Fruit fly (Drosophila melanogaster): Measurements from ENCODE around the gene CG6321.

The CG6321 gene

dm6 chr3L:11089805-11090440, 28.9 kb upstream of the CG6321 start (continued):
- TF ChIP-seq CG34376 (GFP tag; optimal IDR thresholded peaks at IDR 0.05): peak; percentile 70
- TF ChIP-seq repo (GFP tag; optimal IDR thresholded peaks at IDR 0.05): peak; percentile 78
- no peak for TF ChIP-seq bowl (GFP tag; IDR thresholded peaks at IDR 0.05)
- peak; percentile 69 for TF ChIP-seq stc (GFP tag; IDR thresholded peaks at IDR 0.05)
- TF ChIP-seq slou (GFP tag; optimal IDR thresholded peaks at IDR 0.05): peak; percentile 40
- peak; percentile 59 for TF ChIP-seq CG32772 (GFP tag; IDR thresholded peaks at IDR 0.05)
- TF ChIP-seq D (optimal IDR thresholded peaks at IDR 0.05): no peak
- TF ChIP-seq D (GFP tag; optimal IDR thresholded peaks at IDR 0.05): peak; percentile 87
- peak; percentile 67; the same call in 1 of the 2 replicates for TF ChIP-seq CG14667 (GFP tag; IDR thresholded peaks at IDR 0.05)
- TF ChIP-seq slp2 (GFP tag; optimal IDR thresholded peaks at IDR 0.05): peak; percentile 80
- TF ChIP-seq CG42726 (GFP tag; IDR thresholded peaks at IDR 0.05; ENCODE audit: partially characterized antibody): no peak
- peak; percentile 68 to 97 for TF ChIP-seq Hr51 (GFP tag; optimal IDR thresholded peaks at IDR 0.05)
- TF ChIP-seq usp (GFP tag; optimal IDR thresholded peaks at IDR 0.05): no peak
- TF ChIP-seq kay (GFP tag; optimal IDR thresholded peaks at IDR 0.05): peak; percentile 90
- TF ChIP-seq org-1 (GFP tag; optimal IDR thresholded peaks at IDR 0.05): peak; percentile 90
- TF ChIP-seq CG31365 (tag; optimal IDR thresholded peaks at IDR 0.05): peak; percentile 39
- TF ChIP-seq shn (GFP tag; optimal IDR thresholded peaks at IDR 0.05): peak; percentile 67
- TF ChIP-seq CrebB (tag; optimal IDR thresholded peaks at IDR 0.05): peak; percentile 26
- TF ChIP-seq tna (GFP tag; IDR thresholded peaks at IDR 0.05; ENCODE audit: partially characterized antibody): no peak
- TF ChIP-seq Hey (tag; optimal IDR thresholded peaks at IDR 0.05): peak; percentile 20
- no peak for TF ChIP-seq Lpt (GFP tag; optimal IDR thresholded peaks at IDR 0.05)
- TF ChIP-seq prd (optimal IDR thresholded peaks at IDR 0.05): no peak
- TF ChIP-seq prd (GFP tag; IDR thresholded peaks at IDR 0.05): peak; percentile 85
- peak; percentile 73 to 88 for TF ChIP-seq dpn (GFP tag; optimal IDR thresholded peaks at IDR 0.05)
- TF ChIP-seq Neu2 (GFP tag; optimal IDR thresholded peaks at IDR 0.05; ENCODE audit: borderline replicate concordance): peak; percentile 25
- peak; percentile 95 for TF ChIP-seq tio (GFP tag; optimal IDR thresholded peaks at IDR 0.05)
- peak; percentile 65 for TF ChIP-seq CG14965 (GFP tag; optimal IDR thresholded peaks at IDR 0.05; ENCODE audit: borderline replicate concordance)
- TF ChIP-seq CG14014 (GFP tag; IDR thresholded peaks at IDR 0.05): peak; percentile 77
- no peak for TF ChIP-seq BEAF-32 (GFP tag; optimal IDR thresholded peaks at IDR 0.05)
- peak; percentile 81 for TF ChIP-seq Meics (GFP tag; optimal IDR thresholded peaks at IDR 0.05)
- TF ChIP-seq CG34422 (GFP tag; IDR thresholded peaks at IDR 0.05): peak; percentile 74
- peak; percentile 76 for TF ChIP-seq CG6854 (GFP tag; optimal IDR thresholded peaks at IDR 0.05)
- peak; percentile 87 for TF ChIP-seq CG30431 (GFP tag; optimal IDR thresholded peaks at IDR 0.05)
- TF ChIP-seq Mad (GFP tag; optimal IDR thresholded peaks at IDR 0.05): peak; percentile 77
- TF ChIP-seq CG30020 (tag; optimal IDR thresholded peaks at IDR 0.05): peak; percentile 72
- peak; percentile 1 to 98 for TF ChIP-seq eve (GFP tag; optimal IDR thresholded peaks at IDR 0.05)
- peak; percentile 79 for TF ChIP-seq Bdp1 (GFP tag; optimal IDR thresholded peaks at IDR 0.05)
- no peak for TF ChIP-seq hkb (optimal IDR thresholded peaks at IDR 0.05)
- TF ChIP-seq hkb (GFP tag; IDR thresholded peaks at IDR 0.05): peak; percentile 93
- peak; percentile 93 for TF ChIP-seq kni (GFP tag; optimal IDR thresholded peaks at IDR 0.05)
- TF ChIP-seq sd (tag; optimal IDR thresholded peaks at IDR 0.05): peak; percentile 73
- peak; percentile 22 for TF ChIP-seq gro (GFP tag; optimal IDR thresholded peaks at IDR 0.05)
- peak; percentile 78 for TF ChIP-seq Blimp-1 (GFP tag; optimal IDR thresholded peaks at IDR 0.05)
- TF ChIP-seq CG9797 (GFP tag; optimal IDR thresholded peaks at IDR 0.05): peak; percentile 39
- no peak for TF ChIP-seq ham (GFP tag; IDR thresholded peaks at IDR 0.05)
- TF ChIP-seq run (tag; optimal IDR thresholded peaks at IDR 0.05): peak; percentile 86
- TF ChIP-seq tgo (GFP tag; IDR thresholded peaks at IDR 0.05): peak; percentile 83; the same call in 2 of the 3 replicates
- peak; percentile 75 for TF ChIP-seq psq (GFP tag; optimal IDR thresholded peaks at IDR 0.05)
- peak; percentile 96 for TF ChIP-seq CG2712 (tag; optimal IDR thresholded peaks at IDR 0.05)
- TF ChIP-seq tll (GFP tag; optimal IDR thresholded peaks at IDR 0.05): peak in 1 of 2 experiments; percentile 74

Measured in whole organism, embryonic.